Worm (Caenorhabditis elegans): ENCODE results near the gene F52D10.2.

F52D10.2 gene

ce11 chrX:11546445-11547275 lies 44.9 kb downstream of the F52D10.2 start, which contains the start of gene selt-1.1 (continued):
- no peak for TF ChIP-seq fkh-10 (GFP tag; optimal IDR thresholded peaks at IDR 0.05)
- no peak for TF ChIP-seq php-3 (GFP tag; IDR thresholded peaks at IDR 0.05)
- TF ChIP-seq unc-130 (GFP tag; optimal IDR thresholded peaks at IDR 0.05): no peak
- TF ChIP-seq jun-1 (tag; optimal IDR thresholded peaks at IDR 0.05): no peak
- TF ChIP-seq Y75B8A.6 (GFP tag; IDR thresholded peaks at IDR 0.05): no peak
- TF ChIP-seq zfp-2 (tag; optimal IDR thresholded peaks at IDR 0.05): no peak
- peak; percentile 68 for TF ChIP-seq lin-13 (GFP tag; optimal IDR thresholded peaks at IDR 0.05)
- TF ChIP-seq nhr-76 (tag; optimal IDR thresholded peaks at IDR 0.05): no peak
- no peak for TF ChIP-seq egl-27 (tag; optimal IDR thresholded peaks at IDR 0.05)
- no peak for TF ChIP-seq skn-1 (tag; optimal IDR thresholded peaks at IDR 0.05)
- TF ChIP-seq ama-1 (optimal IDR thresholded peaks at IDR 0.05): no peak
- peak; percentile 84 for TF ChIP-seq mep-1 (tag; optimal IDR thresholded peaks at IDR 0.05)
- no peak for TF ChIP-seq F49E8.2 (tag; optimal IDR thresholded peaks at IDR 0.05; ENCODE audit: borderline replicate concordance)
- TF ChIP-seq tra-1 (GFP tag; IDR thresholded peaks at IDR 0.05): peak; percentile 48; the same call in 1 of the 2 replicates
- peak; percentile 40 for TF ChIP-seq duxl-1 (tag; optimal IDR thresholded peaks at IDR 0.05; ENCODE audit: poor library complexity)
- TF ChIP-seq dve-1 (tag; optimal IDR thresholded peaks at IDR 0.05; ENCODE audit: insufficient read depth): peak; percentile 83
- TF ChIP-seq lim-7 (GFP tag; IDR thresholded peaks at IDR 0.05): no peak
- no peak for TF ChIP-seq spr-3 (GFP tag; optimal IDR thresholded peaks at IDR 0.05)
- peak; percentile 36; the same call in 1 of the 2 replicates for TF ChIP-seq lin-1 (GFP tag; IDR thresholded peaks at IDR 0.05)
- no peak for TF ChIP-seq set-16 (GFP tag; IDR thresholded peaks at IDR 0.05)
- no peak for TF ChIP-seq ceh-82 (tag; optimal IDR thresholded peaks at IDR 0.05)
- TF ChIP-seq daf-12 (tag; optimal IDR thresholded peaks at IDR 0.05): no peak
- TF ChIP-seq T26A8.4 (GFP tag; IDR thresholded peaks at IDR 0.05): peak; percentile 42; the same call in 1 of the 2 replicates
- no peak for TF ChIP-seq lin-29 (GFP tag; IDR thresholded peaks at IDR 0.05)
- no peak for TF ChIP-seq ces-1 (GFP tag; optimal IDR thresholded peaks at IDR 0.05)
- no peak for TF ChIP-seq nhr-11 (tag; optimal IDR thresholded peaks at IDR 0.05)
- TF ChIP-seq sdz-12 (GFP tag; optimal IDR thresholded peaks at IDR 0.05): no peak
- no peak for TF ChIP-seq snpc-4 (tag; optimal IDR thresholded peaks at IDR 0.05)
- TF ChIP-seq hlh-11 (tag; optimal IDR thresholded peaks at IDR 0.05): peak; percentile 86
- TF ChIP-seq daf-8 (GFP tag; IDR thresholded peaks at IDR 0.05): no peak
- no peak for TF ChIP-seq lin-39 (tag; optimal IDR thresholded peaks at IDR 0.05)

ce11 chrX:11541690-11542089 lies 49.8 kb downstream of the F52D10.2 start:
- TF ChIP-seq aha-1 (tag): peak; percentile 90
- TF ChIP-seq F44E2.7 (GFP tag; IDR thresholded peaks at IDR 0.05): no peak

Measured in whole organism, L4 larva.